Worm (Caenorhabditis elegans): ENCODE measurements around the gene cex-2.

ce11 chrII:7801255-7801654 is 34.0 kb downstream of the cex-2 start:
- TF ChIP-seq nhr-11 (tag; optimal IDR thresholded peaks at IDR 0.05): no peak
- TF ChIP-seq syd-9 (tag; optimal IDR thresholded peaks at IDR 0.05): no peak
